Worm (Caenorhabditis elegans) whole organism, L2 larva: ENCODE data around the gene C24B5.4.

Experiments
- elt-1 ChIP-seq: fragments of 150-350 bp; optimal IDR thresholded peaks from 2 replicates; lab custom pipeline; 2014; ENCODE audit warnings: missing biosample characterization, missing genetic modification characterization
- lin-39 ChIP-seq: fragments of 150-350 bp; optimal IDR thresholded peaks from 2 replicates; lab custom pipeline; 2014; ENCODE audit warnings: missing biosample characterization, missing genetic modification reagents, missing genetic modification characterization
- nhr-11 ChIP-seq: fragments of 150-350 bp; optimal IDR thresholded peaks from 2 replicates; lab custom pipeline; 2014; ENCODE audit warnings: missing biosample characterization, missing genetic modification characterization
- nhr-237 ChIP-seq: fragments of 150-350 bp; optimal IDR thresholded peaks from 2 replicates; lab custom pipeline; 2014; ENCODE audit warnings: missing biosample characterization, missing genetic modification characterization
- skn-1 ChIP-seq: sonication (generic microtip); optimal IDR thresholded peaks from 2 replicates; lab custom pipeline; 2017; ENCODE audit warnings: missing biosample characterization, missing genetic modification characterization

- TF ChIP-seq nhr-237 (tag; lab: Kevin White, UChicago) (no peak), lin-39 (no peak), elt-1 (tag; lab: Kevin White, UChicago) (no peak), nhr-11 (tag; lab: Kevin White, UChicago) (no peak), skn-1 (tag; lab: Kevin White, UChicago) (no peak)
These were observed 16.4 kb upstream of the C24B5.4 start, which contains the start of gene mdt-27 for ce11 chrV:9213554-9213953.
